Worm (Caenorhabditis elegans): Measurements from ENCODE around the gene F36A4.1.
A peak's percentile ranks its signal among the peaks of the same experiment; 100 is the strongest.

The F36A4.1 gene

DNA sequence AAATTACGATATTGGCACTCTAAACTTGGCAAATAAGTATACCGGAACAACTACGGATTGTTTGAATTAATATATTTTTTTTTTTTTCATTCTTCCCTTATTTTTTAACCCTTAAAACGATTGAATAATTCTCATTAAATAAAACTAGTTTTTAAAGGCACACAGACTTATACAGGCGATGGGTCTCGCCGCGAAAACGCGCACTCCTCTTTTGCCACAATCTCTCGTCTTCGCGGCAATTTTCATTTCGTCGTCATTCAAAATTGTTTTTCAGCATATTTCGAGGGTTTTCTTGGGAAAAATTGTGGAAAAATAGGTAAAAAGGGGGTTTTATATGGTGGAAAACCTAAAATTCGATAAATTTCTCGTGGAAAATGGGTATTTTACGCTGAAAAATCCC lies 24.9 kb upstream of the F36A4.1 start (continued):
- TF ChIP-seq fkh-3 (tag; optimal IDR thresholded peaks at IDR 0.05), result no peak
- no peak for TF ChIP-seq ztf-6 (GFP tag; IDR thresholded peaks at IDR 0.05)
- TF ChIP-seq ztf-22 (GFP tag; optimal IDR thresholded peaks at IDR 0.05), result no peak
- no peak for TF ChIP-seq snpc-4 (GFP tag; optimal IDR thresholded peaks at IDR 0.05)
- peak in 1 of 4 experiments; percentile 48 for TF ChIP-seq snpc-4 (tag; optimal IDR thresholded peaks at IDR 0.05)
- no peak for TF ChIP-seq let-526 (GFP tag; IDR thresholded peaks at IDR 0.05)
- no peak for TF ChIP-seq hrde-1 (tag; optimal IDR thresholded peaks at IDR 0.05; ENCODE audit: borderline replicate concordance)
- TF ChIP-seq ZK185.1 (tag; optimal IDR thresholded peaks at IDR 0.05; ENCODE audit: poor library complexity, severe bottlenecking), result no peak
- TF ChIP-seq lin-40 (tag; optimal IDR thresholded peaks at IDR 0.05), result no peak
- TF ChIP-seq dpl-1 (GFP tag; optimal IDR thresholded peaks at IDR 0.05), result peak; percentile 32
- TF ChIP-seq egl-18 (GFP tag; IDR thresholded peaks at IDR 0.05), result no peak
- TF ChIP-seq somi-1 (GFP tag; optimal IDR thresholded peaks at IDR 0.05), result no peak
- no peak for TF ChIP-seq ztf-3 (GFP tag; optimal IDR thresholded peaks at IDR 0.05)
- no peak; the same call in 1 of the 2 replicates for TF ChIP-seq mcd-1 (GFP tag; IDR thresholded peaks at IDR 0.05)
- TF ChIP-seq attf-5 (GFP tag; optimal IDR thresholded peaks at IDR 0.05), result no peak
- no peak for TF ChIP-seq ceh-58 (GFP tag; IDR thresholded peaks at IDR 0.05)
- TF ChIP-seq dox-1 (GFP tag; IDR thresholded peaks at IDR 0.05), result peak; percentile 76
- TF ChIP-seq egrh-3 (GFP tag; IDR thresholded peaks at IDR 0.05), result no peak
- TF ChIP-seq madf-3 (GFP tag; IDR thresholded peaks at IDR 0.05), result no peak
- no peak for TF ChIP-seq pbrm-1 (GFP tag; IDR thresholded peaks at IDR 0.05)
- TF ChIP-seq lsl-1 (GFP tag; optimal IDR thresholded peaks at IDR 0.05), result peak; percentile 54
- TF ChIP-seq madf-6 (GFP tag; IDR thresholded peaks at IDR 0.05), result peak; percentile 67
- TF ChIP-seq ama-1 (optimal IDR thresholded peaks at IDR 0.05), result no peak
- no peak for TF ChIP-seq ama-1 (GFP tag; optimal IDR thresholded peaks at IDR 0.05)
- no peak for TF ChIP-seq sea-2 (GFP tag; IDR thresholded peaks at IDR 0.05)
- no peak for TF ChIP-seq unc-130 (GFP tag; optimal IDR thresholded peaks at IDR 0.05)
- no peak for TF ChIP-seq F52B5.7 (tag; optimal IDR thresholded peaks at IDR 0.05)
- no peak for TF ChIP-seq ceh-100 (GFP tag; IDR thresholded peaks at IDR 0.05)
- no peak for TF ChIP-seq K11D2.4 (GFP tag; IDR thresholded peaks at IDR 0.05)
- no peak for TF ChIP-seq rcor-1 (GFP tag; IDR thresholded peaks at IDR 0.05)
- no peak for TF ChIP-seq rec-8 (tag; optimal IDR thresholded peaks at IDR 0.05)
- no peak for TF ChIP-seq B0035.1 (tag; optimal IDR thresholded peaks at IDR 0.05)
- peak; percentile 71 for TF ChIP-seq efl-1 (GFP tag; optimal IDR thresholded peaks at IDR 0.05)
- TF ChIP-seq B0019.2 (GFP tag; conservative IDR thresholded peaks at IDR 0.05), result no peak
- TF ChIP-seq T07F8.4 (tag; optimal IDR thresholded peaks at IDR 0.05), result no peak
- no peak for TF ChIP-seq bed-2 (GFP tag; IDR thresholded peaks at IDR 0.05)

DNA sequence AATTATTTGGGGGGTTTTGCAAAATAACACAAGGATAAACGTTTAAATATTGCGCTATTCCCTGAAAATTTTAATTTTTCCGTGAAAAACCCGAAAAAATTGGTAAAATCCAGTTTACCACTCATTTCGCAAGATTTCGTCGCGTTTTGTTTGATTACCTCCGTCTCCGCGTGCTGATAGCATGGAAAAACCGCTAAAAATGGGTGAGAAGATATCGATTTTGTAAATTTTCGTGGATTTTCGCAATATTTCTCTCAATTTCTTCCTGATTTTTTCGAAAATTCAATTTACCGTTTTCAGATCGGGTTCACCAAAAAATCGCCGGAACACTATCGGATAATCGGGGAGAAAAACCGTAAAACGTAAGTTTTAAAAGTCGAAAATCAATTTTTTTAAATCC lies 24.5 kb upstream of the F36A4.1 start, which contains the start of gene ama-1:
Gene ama-1 (plus strand): TSS at position 301 of the 400 bp plus-strand sequence.
- TF ChIP-seq cebp-1 (GFP tag; IDR thresholded peaks at IDR 0.05) (no peak), cebp-1 (tag; optimal IDR thresholded peaks at IDR 0.05) (peak; percentile 72), cebp-2 (GFP tag; IDR thresholded peaks at IDR 0.05) (no peak), lsl-1 (GFP tag; optimal IDR thresholded peaks at IDR 0.05) (peak; percentile 2)
